Fruit fly (Drosophila melanogaster): ENCODE results near the gene CG14329.

- TF ChIP-seq h (optimal IDR thresholded peaks at IDR 0.05), result no peak
- TF ChIP-seq Myc (optimal IDR thresholded peaks at IDR 0.05), result no peak
- no peak for TF ChIP-seq ttk (optimal IDR thresholded peaks at IDR 0.05)
- no peak for TF ChIP-seq psq (optimal IDR thresholded peaks at IDR 0.05)
- TF ChIP-seq Sin3A (optimal IDR thresholded peaks at IDR 0.05), result no peak
Observed at dm6 chr3R:17613549-17613948, 4.4 kb downstream of the CG14329 start, which contains the start of gene CG14327.
